Fruit fly (Drosophila melanogaster): ENCODE results near the gene hth.

hth gene

dm6 chr3R:10544103-10544502 lies 95.3 kb downstream of the hth start:
- no peak for TF ChIP-seq Dll (optimal IDR thresholded peaks at IDR 0.05)
- TF ChIP-seq EcR (GFP tag; optimal IDR thresholded peaks at IDR 0.05), result no peak
- no peak for TF ChIP-seq CG8478 (optimal IDR thresholded peaks at IDR 0.05)
- TF ChIP-seq pan (optimal IDR thresholded peaks at IDR 0.05), result no peak
- no peak for TF ChIP-seq usp (GFP tag; optimal IDR thresholded peaks at IDR 0.05)
- TF ChIP-seq psq (optimal IDR thresholded peaks at IDR 0.05), result no peak

DNA sequence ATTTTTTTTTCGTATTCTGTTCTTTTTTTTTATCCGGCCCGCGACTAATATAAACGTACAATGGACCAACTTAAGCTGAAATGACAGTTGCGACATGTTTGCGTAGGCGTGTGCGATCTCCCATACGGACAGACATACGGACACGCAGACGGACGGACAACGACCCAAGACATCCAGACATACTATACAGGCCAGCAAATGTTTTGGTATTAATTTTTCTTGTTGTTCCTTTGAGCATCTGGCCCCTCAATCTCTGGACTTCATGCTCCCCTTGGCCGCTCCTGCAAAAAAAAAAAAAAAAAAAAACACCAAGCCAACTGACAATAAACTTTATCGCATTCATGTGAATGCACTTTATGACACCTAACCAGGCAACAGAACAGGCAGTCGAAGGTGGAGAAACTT lies 99.8 kb downstream of the hth start:
- TF ChIP-seq EcR (GFP tag; optimal IDR thresholded peaks at IDR 0.05), result peak in 1 of 2 experiments; percentile 36
- TF ChIP-seq usp (GFP tag; optimal IDR thresholded peaks at IDR 0.05), result no peak

- TF ChIP-seq Dll (optimal IDR thresholded peaks at IDR 0.05), result no peak
- no peak for TF ChIP-seq usp (GFP tag; optimal IDR thresholded peaks at IDR 0.05)
- no peak for TF ChIP-seq CG8478 (optimal IDR thresholded peaks at IDR 0.05)
- TF ChIP-seq psq (optimal IDR thresholded peaks at IDR 0.05), result no peak
- no peak for TF ChIP-seq EcR (GFP tag; optimal IDR thresholded peaks at IDR 0.05)
- TF ChIP-seq pan (optimal IDR thresholded peaks at IDR 0.05), result no peak
Measured at dm6 chr3R:10538791-10539190, 100.6 kb downstream of the hth start.

- no peak for TF ChIP-seq usp (GFP tag; optimal IDR thresholded peaks at IDR 0.05)
- TF ChIP-seq EcR (GFP tag; optimal IDR thresholded peaks at IDR 0.05), result no peak
Measured at dm6 chr3R:10537815-10538117, 101.6 kb downstream of the hth start.

- TF ChIP-seq EcR (GFP tag; optimal IDR thresholded peaks at IDR 0.05) (no peak), psq (optimal IDR thresholded peaks at IDR 0.05) (no peak), Dll (optimal IDR thresholded peaks at IDR 0.05) (no peak), usp (GFP tag; optimal IDR thresholded peaks at IDR 0.05) (no peak), pan (optimal IDR thresholded peaks at IDR 0.05) (no peak), CG8478 (optimal IDR thresholded peaks at IDR 0.05) (no peak)
Measured at dm6 chr3R:10537108-10537814, 102.1 kb downstream of the hth start.

dm6 chr3R:10535498-10536142 lies 103.7 kb downstream of the hth start:
- TF ChIP-seq psq (optimal IDR thresholded peaks at IDR 0.05), result no peak
- peak; percentile 83 for TF ChIP-seq CG8478 (optimal IDR thresholded peaks at IDR 0.05)
- TF ChIP-seq Dll (optimal IDR thresholded peaks at IDR 0.05), result peak; percentile 8

- TF ChIP-seq EcR (GFP tag; optimal IDR thresholded peaks at IDR 0.05) (no peak), psq (optimal IDR thresholded peaks at IDR 0.05) (no peak), CG8478 (optimal IDR thresholded peaks at IDR 0.05) (no peak), Dll (optimal IDR thresholded peaks at IDR 0.05) (no peak), usp (GFP tag; optimal IDR thresholded peaks at IDR 0.05) (no peak)
Measured at dm6 chr3R:10534689-10535088, 104.7 kb downstream of the hth start.

DNA sequence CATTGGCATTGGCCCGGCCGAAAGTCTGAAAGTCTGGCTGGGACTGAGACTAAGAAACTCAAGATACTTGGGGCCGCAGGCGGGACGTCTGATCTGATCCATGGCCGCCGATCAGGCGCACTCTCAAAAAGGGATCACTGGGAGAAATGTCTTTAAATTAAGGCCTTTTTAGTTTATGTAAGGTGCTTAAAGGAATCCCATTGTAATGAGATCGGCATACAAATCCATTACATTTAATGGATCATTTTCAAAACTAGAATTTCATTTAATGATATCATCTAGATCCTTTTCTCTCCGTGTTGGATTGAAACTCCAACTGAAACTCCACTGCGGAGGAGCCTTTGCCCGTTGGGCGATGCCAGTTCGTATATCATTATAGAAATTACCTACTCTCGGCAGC lies 106.2 kb downstream of the hth start:
- TF ChIP-seq psq (optimal IDR thresholded peaks at IDR 0.05) (no peak), pan (optimal IDR thresholded peaks at IDR 0.05) (no peak), EcR (GFP tag; optimal IDR thresholded peaks at IDR 0.05) (no peak), CG8478 (optimal IDR thresholded peaks at IDR 0.05) (no peak), Dll (optimal IDR thresholded peaks at IDR 0.05) (no peak), usp (GFP tag; optimal IDR thresholded peaks at IDR 0.05) (no peak)

dm6 chr3R:10532254-10532832 lies 107.0 kb downstream of the hth start:
- TF ChIP-seq pan (optimal IDR thresholded peaks at IDR 0.05) (no peak), usp (GFP tag; optimal IDR thresholded peaks at IDR 0.05) (no peak), psq (optimal IDR thresholded peaks at IDR 0.05) (no peak), EcR (GFP tag; optimal IDR thresholded peaks at IDR 0.05) (no peak)

DNA sequence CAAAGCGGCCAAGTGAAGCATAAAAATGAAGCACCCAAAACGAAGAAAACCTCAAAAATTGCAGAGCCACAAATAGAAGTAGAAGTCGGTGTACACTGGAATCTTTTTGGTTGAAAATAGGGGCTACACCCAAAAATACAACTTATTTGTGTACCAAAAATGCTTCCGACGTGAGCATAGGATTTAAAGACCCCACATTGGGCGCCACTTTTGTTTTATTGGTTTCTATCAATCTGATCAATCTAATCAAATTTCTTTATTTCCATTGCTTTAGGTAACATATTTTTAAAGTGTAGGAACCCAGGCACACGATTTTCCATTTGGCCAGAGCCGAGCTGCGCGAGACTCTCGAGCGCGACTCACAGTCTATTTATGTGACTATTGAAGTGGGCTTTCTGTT lies 107.6 kb downstream of the hth start:
- TF ChIP-seq Dll (optimal IDR thresholded peaks at IDR 0.05), result no peak
- TF ChIP-seq pan (optimal IDR thresholded peaks at IDR 0.05), result no peak
- TF ChIP-seq CG8478 (optimal IDR thresholded peaks at IDR 0.05), result no peak
- TF ChIP-seq psq (optimal IDR thresholded peaks at IDR 0.05), result no peak
- TF ChIP-seq EcR (GFP tag; optimal IDR thresholded peaks at IDR 0.05), result no peak
- no peak for TF ChIP-seq usp (GFP tag; optimal IDR thresholded peaks at IDR 0.05)

DNA sequence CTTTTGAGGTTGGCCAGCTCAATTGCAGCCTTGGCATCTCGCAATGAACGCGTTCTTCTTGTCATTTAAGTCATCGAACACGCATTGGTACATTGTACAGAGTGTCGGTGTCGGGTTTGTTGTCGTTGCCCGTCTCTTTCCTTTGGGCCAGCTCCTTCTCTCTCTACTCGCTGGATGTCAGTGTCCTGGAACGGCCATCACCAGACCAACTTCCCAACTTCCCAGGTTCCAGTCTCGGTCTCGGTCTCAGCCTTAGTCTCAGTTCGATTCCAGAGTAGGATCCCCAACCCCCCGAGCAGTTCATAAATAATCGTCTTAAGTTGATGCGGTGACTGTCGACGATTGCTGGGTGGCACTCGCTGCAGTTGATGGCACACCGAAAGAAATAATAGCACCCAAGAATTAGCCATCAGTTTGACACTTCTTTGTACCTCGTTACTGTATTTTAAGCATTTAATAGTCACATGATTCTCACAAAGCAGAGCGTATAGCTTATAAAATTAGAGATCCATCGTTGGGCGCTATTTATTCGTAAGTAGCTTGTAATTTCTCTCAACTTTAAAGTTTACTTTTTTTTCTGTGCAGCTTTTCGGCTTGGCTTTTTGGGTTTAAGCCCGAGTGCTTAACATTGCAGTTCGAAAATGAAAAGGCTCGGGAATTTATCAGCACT lies 108.9 kb downstream of the hth start:
- TF ChIP-seq pan (optimal IDR thresholded peaks at IDR 0.05) (no peak), EcR (GFP tag; optimal IDR thresholded peaks at IDR 0.05) (no peak), CG8478 (optimal IDR thresholded peaks at IDR 0.05) (no peak), usp (GFP tag; optimal IDR thresholded peaks at IDR 0.05) (no peak)

DNA sequence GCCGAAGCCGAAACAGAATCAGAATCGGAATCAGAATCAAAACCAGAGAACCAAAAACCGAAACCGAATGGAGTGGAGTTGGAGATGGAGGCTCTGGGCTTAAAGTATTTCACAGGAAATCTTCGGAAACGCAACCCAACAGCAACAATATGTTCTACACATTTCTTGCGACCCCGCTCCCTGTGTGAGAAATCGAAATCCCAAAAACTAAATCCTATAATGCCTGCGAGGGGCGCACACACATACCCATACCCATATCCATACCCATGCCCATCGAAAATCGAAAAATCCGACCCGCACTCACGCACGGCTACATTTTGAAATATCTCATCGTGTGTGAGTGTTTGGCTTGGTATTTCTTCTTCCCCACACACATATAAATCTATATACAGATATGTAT lies 110.9 kb downstream of the hth start:
- no peak for TF ChIP-seq pan (optimal IDR thresholded peaks at IDR 0.05)
- TF ChIP-seq psq (optimal IDR thresholded peaks at IDR 0.05), result no peak
- no peak for TF ChIP-seq CG8478 (optimal IDR thresholded peaks at IDR 0.05)

DNA sequence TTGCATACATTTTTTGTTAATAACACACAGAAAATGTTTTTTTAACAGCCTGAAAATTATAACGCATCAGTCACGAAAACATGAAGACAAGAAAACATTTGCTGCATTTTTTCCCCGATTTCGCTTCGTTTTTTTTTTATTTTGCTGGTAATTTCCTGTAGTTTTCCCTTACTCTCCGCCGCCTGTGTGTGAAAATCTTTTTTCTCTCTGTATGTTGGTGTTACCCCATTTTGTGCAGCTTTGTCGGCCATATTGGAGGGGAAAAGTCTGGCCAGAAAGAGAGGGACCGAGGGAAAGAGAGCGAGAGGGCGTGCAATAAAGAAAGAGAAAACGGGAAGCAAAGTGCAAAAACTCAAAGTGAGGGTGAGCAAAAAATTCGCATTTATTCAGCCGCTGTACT lies 111.8 kb downstream of the hth start:
- TF ChIP-seq Dll (optimal IDR thresholded peaks at IDR 0.05) (no peak), pan (optimal IDR thresholded peaks at IDR 0.05) (no peak), CG8478 (optimal IDR thresholded peaks at IDR 0.05) (no peak), EcR (GFP tag; optimal IDR thresholded peaks at IDR 0.05) (no peak), psq (optimal IDR thresholded peaks at IDR 0.05) (no peak), usp (GFP tag; optimal IDR thresholded peaks at IDR 0.05) (no peak)
